Fruit fly (Drosophila melanogaster): ENCODE measurements around the gene Pus7.
A peak's percentile ranks its signal among the peaks of the same experiment; 100 is the strongest.

The Pus7 gene

DNA sequence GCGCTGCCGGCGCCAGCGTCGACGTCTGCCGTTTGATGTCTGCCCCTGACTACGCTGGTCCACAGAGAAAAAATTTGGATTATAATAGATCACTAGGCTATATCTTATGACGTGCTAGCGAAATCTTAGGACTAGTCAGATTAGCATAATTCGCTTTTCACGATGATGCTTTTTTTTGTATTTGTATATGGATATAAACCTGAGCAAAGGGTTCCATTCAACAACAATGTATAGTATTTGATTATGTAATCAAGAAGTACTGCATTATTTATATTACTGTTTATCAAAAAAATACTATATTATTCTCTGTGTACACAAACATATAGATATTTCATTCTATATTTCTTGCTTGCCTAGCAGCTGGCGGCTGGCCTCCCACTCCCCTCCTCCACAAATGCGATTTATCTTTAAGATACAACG is 37.3 kb downstream of the Pus7 start (continued):
- TF ChIP-seq CG13894 (tag; optimal IDR thresholded peaks at IDR 0.05) (peak; percentile 73), PHDP (tag; optimal IDR thresholded peaks at IDR 0.05) (peak; percentile 90), vvl (GFP tag; IDR thresholded peaks at IDR 0.05) (peak; percentile 88), vnd (GFP tag; IDR thresholded peaks at IDR 0.05; ENCODE audit: partially characterized antibody) (no peak), Hmr (GFP tag; optimal IDR thresholded peaks at IDR 0.05) (peak; percentile 93), Atf6 (GFP tag; IDR thresholded peaks at IDR 0.05) (peak; percentile 90), Nf-YA (GFP tag; IDR thresholded peaks at IDR 0.05) (peak; percentile 68; the same call in 1 of the 2 replicates), Ptx1 (GFP tag; IDR thresholded peaks at IDR 0.05) (peak; percentile 92), HmgD (GFP tag; optimal IDR thresholded peaks at IDR 0.05) (no peak), CG10366 (GFP tag; IDR thresholded peaks at IDR 0.05) (peak; percentile 63), Mad (GFP tag; optimal IDR thresholded peaks at IDR 0.05) (peak; percentile 67), CG32767 (GFP tag; IDR thresholded peaks at IDR 0.05) (peak; percentile 79), mirr (GFP tag; optimal IDR thresholded peaks at IDR 0.05) (peak; percentile 43), CG12659 (GFP tag; optimal IDR thresholded peaks at IDR 0.05) (peak; percentile 93), CG16815 (GFP tag; optimal IDR thresholded peaks at IDR 0.05) (peak; percentile 80), ab (GFP tag; optimal IDR thresholded peaks at IDR 0.05) (peak; percentile 13), CG7786 (GFP tag; optimal IDR thresholded peaks at IDR 0.05) (peak; percentile 78), disco-r (GFP tag; optimal IDR thresholded peaks at IDR 0.05) (peak; percentile 62), tx (GFP tag; optimal IDR thresholded peaks at IDR 0.05) (peak; percentile 59), CG16863 (GFP tag; optimal IDR thresholded peaks at IDR 0.05) (peak; percentile 75), grn (GFP tag; optimal IDR thresholded peaks at IDR 0.05) (peak; percentile 22), kni (GFP tag; optimal IDR thresholded peaks at IDR 0.05) (no peak), CG15514 (GFP tag; optimal IDR thresholded peaks at IDR 0.05) (peak; percentile 70), HLH3B (GFP tag; IDR thresholded peaks at IDR 0.05) (peak; percentile 78), BEAF-32 (GFP tag; optimal IDR thresholded peaks at IDR 0.05) (peak; percentile 2), Oaz (GFP tag; IDR thresholded peaks at IDR 0.05) (peak; percentile 54; the same call in 1 of the 2 replicates), Elba2 (GFP tag; optimal IDR thresholded peaks at IDR 0.05) (no peak), peb (GFP tag; IDR thresholded peaks at IDR 0.05) (0 out of 2 replicates have a peak, but pooled peaks have one; percentile 39), Sry-β (GFP tag; optimal IDR thresholded peaks at IDR 0.05) (no peak), gcm2 (GFP tag; optimal IDR thresholded peaks at IDR 0.05) (peak; percentile 37), gsb (GFP tag; IDR thresholded peaks at IDR 0.05) (peak; percentile 70), CG6683 (GFP tag; optimal IDR thresholded peaks at IDR 0.05) (peak; percentile 55), CG13424 (tag; optimal IDR thresholded peaks at IDR 0.05) (peak; percentile 90), phol (tag; optimal IDR thresholded peaks at IDR 0.05) (peak; percentile 89), Oli (tag; optimal IDR thresholded peaks at IDR 0.05) (peak; percentile 91), Ets65A (GFP tag) (peak; percentile 88), dm (GFP tag; optimal IDR thresholded peaks at IDR 0.05) (peak; percentile 18), psq (GFP tag; optimal IDR thresholded peaks at IDR 0.05) (peak; percentile 39), kah (GFP tag; optimal IDR thresholded peaks at IDR 0.05) (peak; percentile 48), fd96Cb (tag; optimal IDR thresholded peaks at IDR 0.05) (peak; percentile 86), CG10274 (GFP tag; optimal IDR thresholded peaks at IDR 0.05) (peak; percentile 72), Rfx (GFP tag; IDR thresholded peaks at IDR 0.05) (peak; percentile 91), CG12769 (tag; optimal IDR thresholded peaks at IDR 0.05) (peak; percentile 85), so (GFP tag; IDR thresholded peaks at IDR 0.05) (peak; percentile 83), CG2875 (GFP tag; optimal IDR thresholded peaks at IDR 0.05) (peak; percentile 82), danr (GFP tag; IDR thresholded peaks at IDR 0.05) (peak; percentile 77), hbn (GFP tag; IDR thresholded peaks at IDR 0.05; ENCODE audit: partially characterized antibody) (no peak), h (optimal IDR thresholded peaks at IDR 0.05) (no peak), ato (GFP tag; IDR thresholded peaks at IDR 0.05; ENCODE audit: partially characterized antibody) (no peak), CG32532 (GFP tag; IDR thresholded peaks at IDR 0.05) (peak; percentile 92), ems (GFP tag; optimal IDR thresholded peaks at IDR 0.05) (peak; percentile 69)

Measured in whole organism, embryonic.